Fruit fly (Drosophila melanogaster): Measurements from ENCODE around the gene CG14218.

DNA sequence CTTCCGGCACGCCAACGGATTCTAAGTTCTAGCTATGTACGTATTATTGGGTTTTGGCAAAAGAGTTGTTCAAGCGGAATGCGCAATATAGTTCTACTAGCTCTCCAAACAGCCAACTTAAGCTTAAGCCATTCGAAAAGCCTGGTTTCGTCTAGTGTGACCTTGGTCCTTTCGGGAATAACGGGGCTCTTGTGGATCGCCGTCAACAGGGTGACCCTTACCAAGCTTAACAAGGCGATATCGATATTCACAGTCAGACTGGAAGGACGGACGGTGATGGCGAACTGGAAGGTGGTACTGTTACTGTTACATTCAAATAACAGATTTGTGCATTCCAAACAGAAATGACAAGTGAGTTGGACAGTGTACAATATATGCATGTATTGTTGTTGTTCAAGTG lies 8.1 kb downstream of the CG14218 start:
- TF ChIP-seq EcR (GFP tag; optimal IDR thresholded peaks at IDR 0.05), result no peak
- no peak for TF ChIP-seq rn (GFP tag; IDR thresholded peaks at IDR 0.05)
- no peak for TF ChIP-seq gl (tag; optimal IDR thresholded peaks at IDR 0.05)
- TF ChIP-seq CG17806 (tag; optimal IDR thresholded peaks at IDR 0.05), result no peak
- no peak for TF ChIP-seq CG14655 (GFP tag; optimal IDR thresholded peaks at IDR 0.05)
- TF ChIP-seq fd96Ca (GFP tag; IDR thresholded peaks at IDR 0.05), result no peak
